Worm (Caenorhabditis elegans) whole organism, midembryonic: ENCODE results near the gene tdo-2.

Experiments used
- T22C8.4 ChIP-seq: fragments of 200-800 bp; sonication (Bioruptor generic); IDR thresholded peaks from 2 replicates; pipeline ENCODE4 v1.3.6; 2022; ENCODE audit warnings: missing genetic modification characterization, missing compliant biosample characterization
- cog-1 ChIP-seq: sonication (generic microtip); optimal IDR thresholded peaks from 2 replicates; lab custom pipeline; 2016; ENCODE audit warnings: missing genetic modification characterization, missing compliant biosample characterization
- ref-1 ChIP-seq: fragments of 200-800 bp; sonication (Bioruptor generic); conservative IDR thresholded peaks from 2 replicates; pipeline ENCODE4 v1.3.6; 2022; ENCODE audit warnings: missing genetic modification reagents, missing genetic modification characterization, missing compliant biosample characterization
- tab-1 ChIP-seq: fragments of 200-800 bp; sonication (Bioruptor generic); IDR thresholded peaks from 2 replicates; pipeline ENCODE4 v1.3.6; 2022; ENCODE audit warnings: missing genetic modification characterization, missing compliant biosample characterization
- ztf-23 ChIP-seq: fragments of 200-800 bp; sonication (Bioruptor generic); IDR thresholded peaks from 2 replicates; pipeline ENCODE4 v1.3.6; 2022; ENCODE audit warnings: missing genetic modification reagents, missing genetic modification characterization, missing compliant biosample characterization

DNA sequence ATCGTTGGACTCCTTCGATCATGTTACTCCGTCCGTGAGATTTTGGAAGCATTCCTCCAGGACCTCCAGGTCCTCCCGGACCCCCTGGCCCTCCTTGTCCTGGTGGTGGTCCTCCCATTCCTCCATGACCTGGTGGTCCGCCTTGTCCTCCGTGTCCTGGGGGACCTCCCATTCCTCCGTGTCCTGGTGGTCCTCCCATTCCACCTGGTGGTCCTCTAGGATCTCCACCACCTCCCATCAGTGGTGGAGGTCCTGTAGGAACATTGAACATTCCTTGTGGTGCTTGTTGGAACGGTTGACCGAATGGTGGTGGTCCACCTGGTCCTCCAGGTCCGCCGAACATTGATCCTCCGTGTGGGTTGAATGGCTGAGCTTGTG lies 34.1 kb upstream of the tdo-2 start:
- 0 out of 2 replicates have a peak, but pooled peaks have one; percentile 56 for TF ChIP-seq tab-1 (GFP tag; lab: Robert Waterston, UW)
- no peak for TF ChIP-seq T22C8.4
- no peak for TF ChIP-seq cog-1 (tag; lab: Kevin White, UChicago)
- TF ChIP-seq ref-1, result no peak
- TF ChIP-seq ztf-23 (GFP tag; lab: Robert Waterston, UW), result no peak
